Fruit fly (Drosophila melanogaster) whole organism, embryonic: ENCODE results near the gene ninaG.

Experiments
- Aef1 ChIP-seq: fragments of 200-800 bp; sonication (Bioruptor generic); IDR thresholded peaks from 3 replicates; pipeline ENCODE4 v1.3.6; 2022; ENCODE audit warnings: missing biosample characterization, missing genetic modification characterization
- Asciz ChIP-seq: fragments of 200-800 bp; sonication (Bioruptor generic); optimal IDR thresholded peaks from 2 replicates; lab custom pipeline; 2017; ENCODE audit warnings: missing biosample characterization, mild to moderate bottlenecking, missing genetic modification characterization, missing genetic modification reagents
- BtbVII ChIP-seq: fragments of 200-800 bp; sonication (Bioruptor generic); optimal IDR thresholded peaks from 3 replicates; lab custom pipeline; 2017; ENCODE audit warnings: missing biosample characterization, mild to moderate bottlenecking, missing genetic modification characterization
- CG11504 ChIP-seq: fragments of 200-800 bp; sonication (Bioruptor generic); optimal IDR thresholded peaks from 3 replicates; lab custom pipeline; 2019; ENCODE audit warnings: missing biosample characterization, mild to moderate bottlenecking, missing genetic modification characterization, moderate library complexity
- CG13424 ChIP-seq: fragments of 200-800 bp; sonication (Bioruptor generic); optimal IDR thresholded peaks from 2 replicates; lab custom pipeline; 2019; ENCODE audit warnings: missing biosample characterization, mild to moderate bottlenecking, missing genetic modification characterization, moderate library complexity
- CG13894 ChIP-seq: fragments of 200-800 bp; sonication (Bioruptor generic); optimal IDR thresholded peaks from 3 replicates; lab custom pipeline; 2018; ENCODE audit warnings: missing biosample characterization, mild to moderate bottlenecking, missing genetic modification characterization, moderate library complexity
- CG15601 ChIP-seq: fragments of 200-800 bp; sonication (Bioruptor generic); optimal IDR thresholded peaks from 3 replicates; lab custom pipeline; 2019; ENCODE audit warnings: missing biosample characterization, mild to moderate bottlenecking, missing genetic modification characterization, moderate library complexity
- CG15696 ChIP-seq: fragments of 200-800 bp; sonication (Bioruptor generic); optimal IDR thresholded peaks from 2 replicates; lab custom pipeline; 2019; ENCODE audit warnings: missing biosample characterization, mild to moderate bottlenecking, missing genetic modification characterization, moderate library complexity
- CG17359 ChIP-seq: fragments of 200-800 bp; sonication (Bioruptor generic); optimal IDR thresholded peaks from 3 replicates; lab custom pipeline; 2018; ENCODE audit warnings: missing biosample characterization, mild to moderate bottlenecking, missing genetic modification characterization, moderate library complexity
- CG17802 ChIP-seq: fragments of 200-800 bp; sonication (Bioruptor generic); optimal IDR thresholded peaks from 2 replicates; lab custom pipeline; 2018; ENCODE audit warnings: missing biosample characterization, mild to moderate bottlenecking, missing genetic modification characterization, moderate library complexity
- CG17912 ChIP-seq: fragments of 200-800 bp; sonication (Bioruptor generic); optimal IDR thresholded peaks from 2 replicates; lab custom pipeline; 2018; ENCODE audit warnings: missing biosample characterization, mild to moderate bottlenecking, missing genetic modification characterization
- CG18011 ChIP-seq: fragments of 200-800 bp; sonication (Bioruptor generic); optimal IDR thresholded peaks from 2 replicates; lab custom pipeline; 2017; ENCODE audit warnings: missing biosample characterization, missing genetic modification characterization, mild to moderate bottlenecking, moderate library complexity, missing genotype
- CG18764 ChIP-seq: fragments of 200-800 bp; sonication (Bioruptor generic); optimal IDR thresholded peaks from 3 replicates; lab custom pipeline; 2016; ENCODE audit warnings: missing biosample characterization, missing genetic modification characterization
- CG2678 ChIP-seq: fragments of 200-800 bp; sonication (Bioruptor generic); optimal IDR thresholded peaks from 3 replicates; lab custom pipeline; 2019; ENCODE audit warnings: missing biosample characterization, mild to moderate bottlenecking, missing genetic modification characterization, moderate library complexity
- CG30431 ChIP-seq: fragments of 200-800 bp; sonication (Bioruptor generic); optimal IDR thresholded peaks from 2 replicates; lab custom pipeline; 2017; ENCODE audit warnings: missing biosample characterization, missing genetic modification characterization
- CG34224 ChIP-seq: fragments of 200-800 bp; sonication (Bioruptor generic); IDR thresholded peaks from 3 replicates; pipeline ENCODE4 v1.3.6; 2022; ENCODE audit warnings: missing biosample characterization, missing genetic modification characterization; ENCODE audit not compliant: partially characterized antibody
- CG6272 ChIP-seq: fragments of 200-800 bp; sonication (Bioruptor generic); IDR thresholded peaks from 2 replicates; pipeline ENCODE4 v1.3.6; 2022; ENCODE audit warnings: missing biosample characterization, missing genetic modification characterization
- CG6791 ChIP-seq: fragments of 200-800 bp; sonication (Bioruptor generic); IDR thresholded peaks from 3 replicates; pipeline ENCODE4 v1.3.6; 2022; ENCODE audit warnings: missing biosample characterization, missing genetic modification characterization; ENCODE audit not compliant: partially characterized antibody
- CG7372 ChIP-seq: fragments of 200-800 bp; sonication (Bioruptor generic); IDR thresholded peaks from 2 replicates; pipeline ENCODE4 v1.3.6; 2022; ENCODE audit warnings: missing biosample characterization, missing genetic modification characterization
- CG9727 ChIP-seq: fragments of 200-800 bp; sonication (Bioruptor generic); optimal IDR thresholded peaks from 3 replicates; lab custom pipeline; 2017; ENCODE audit warnings: missing biosample characterization, mild to moderate bottlenecking, missing genetic modification characterization
- Dek ChIP-seq: fragments of 200-800 bp; sonication (Bioruptor generic); optimal IDR thresholded peaks from 3 replicates; lab custom pipeline; 2019; ENCODE audit warnings: missing biosample characterization, mild to moderate bottlenecking, missing genetic modification characterization, moderate library complexity
- Dll ChIP-seq: fragments of 200-800 bp; sonication (Bioruptor generic); IDR thresholded peaks from 4 replicates; pipeline ENCODE4 v1.3.6; 2022; ENCODE audit warnings: missing biosample characterization, missing genetic modification characterization; ENCODE audit not compliant: partially characterized antibody
- E2f1 ChIP-seq: fragments of 200-800 bp; sonication (Bioruptor generic); IDR thresholded peaks from 2 replicates; pipeline ENCODE4 v1.3.6; 2022; ENCODE audit warnings: missing biosample characterization, missing genetic modification characterization
- Eip74EF ChIP-seq, 2 experiments: fragments of 200-800 bp in 1 of 2; fragments of >200 bp in 1 of 2; sonication (Bioruptor generic) in 1 of 2; optimal IDR thresholded peaks; 2 replicates each; lab custom pipeline; 2017 to 2019; ENCODE audit warnings: missing biosample characterization in 2 of 2, missing genetic modification characterization in 2 of 2, mild to moderate bottlenecking in 1 of 2, moderate library complexity in 1 of 2
- Ets97D ChIP-seq: fragments of 200-800 bp; sonication (Bioruptor generic); optimal IDR thresholded peaks from 3 replicates; lab custom pipeline; 2016; ENCODE audit warnings: missing biosample characterization, missing genetic modification characterization
- GATAe ChIP-seq: fragments of 200-800 bp; sonication (Bioruptor generic); conservative IDR thresholded peaks from 2 replicates; pipeline ENCODE4 v1.3.6; 2022; ENCODE audit warnings: missing biosample characterization, missing genetic modification characterization
- Hey ChIP-seq: fragments of 200-800 bp; sonication (Bioruptor generic); optimal IDR thresholded peaks from 3 replicates; lab custom pipeline; 2018; ENCODE audit warnings: missing biosample characterization, mild to moderate bottlenecking, missing genetic modification characterization
- Hmr ChIP-seq: fragments of 200-800 bp; sonication (Bioruptor generic); optimal IDR thresholded peaks from 3 replicates; lab custom pipeline; 2017; ENCODE audit warnings: mild to moderate bottlenecking, missing biosample characterization, missing genetic modification reagents, missing genetic modification characterization
- Hsf ChIP-seq: fragments of 200-800 bp; sonication (Bioruptor generic); optimal IDR thresholded peaks from 3 replicates; lab custom pipeline; 2016; ENCODE audit warnings: missing biosample characterization, missing genetic modification characterization
- MTF-1 ChIP-seq: fragments of 200-800 bp; sonication (Bioruptor generic); optimal IDR thresholded peaks from 2 replicates; lab custom pipeline; 2018; ENCODE audit warnings: missing biosample characterization, mild to moderate bottlenecking, missing genetic modification characterization, borderline replicate concordance
- Stat92E ChIP-seq, 3 experiments: fragments of >200 bp in 2 of 3; fragments of 200-800 bp in 1 of 3; sonication (Bioruptor generic) in 1 of 3; optimal IDR thresholded peaks; 2 replicates each; lab custom pipeline; 2017 to 2019; ENCODE audit warnings: missing biosample characterization in 3 of 3, missing genetic modification characterization in 3 of 3, mild to moderate bottlenecking in 1 of 3, moderate library complexity in 1 of 3
- Taf1 ChIP-seq: fragments of 200-800 bp; sonication (Bioruptor generic); IDR thresholded peaks from 2 replicates; pipeline ENCODE4 v1.3.6; 2022; ENCODE audit warnings: missing biosample characterization, missing genetic modification characterization
- az2 ChIP-seq: fragments of 200-800 bp; sonication (Bioruptor generic); optimal IDR thresholded peaks from 3 replicates; lab custom pipeline; 2016; ENCODE audit warnings: missing biosample characterization, missing genetic modification characterization
- bsh ChIP-seq, 2 experiments: fragments of 200-800 bp; sonication (Bioruptor generic); optimal IDR thresholded peaks; 2 replicates each; lab custom pipeline; 2017 to 2018; ENCODE audit warnings: mild to moderate bottlenecking in 2 of 2, missing biosample characterization in 2 of 2, missing genetic modification characterization in 2 of 2, moderate library complexity in 1 of 2
- cas ChIP-seq: fragments of 200-800 bp; sonication (Bioruptor generic); IDR thresholded peaks from 2 replicates; pipeline ENCODE4 v1.3.6; 2022; ENCODE audit warnings: missing biosample characterization, missing genetic modification characterization
- crc ChIP-seq: fragments of 200-800 bp; sonication (Bioruptor generic); optimal IDR thresholded peaks from 2 replicates; lab custom pipeline; 2016; ENCODE audit warnings: missing biosample characterization, missing genetic modification characterization
- croc ChIP-seq: fragments of 200-800 bp; sonication (Bioruptor generic); conservative IDR thresholded peaks from 3 replicates; pipeline ENCODE4 v1.3.6; 2022; ENCODE audit warnings: missing biosample characterization, missing genetic modification characterization
- ftz-f1 ChIP-seq: fragments of 200-800 bp; sonication (Bioruptor generic); optimal IDR thresholded peaks from 2 replicates; lab custom pipeline; 2016; ENCODE audit warnings: missing biosample characterization, missing genetic modification characterization
- gce ChIP-seq: fragments of 200-800 bp; sonication (Bioruptor generic); IDR thresholded peaks from 3 replicates; pipeline ENCODE4 v1.3.6; 2022; ENCODE audit warnings: missing biosample characterization, missing genetic modification characterization
- jing ChIP-seq: fragments of 200-800 bp; sonication (Bioruptor generic); optimal IDR thresholded peaks from 2 replicates; lab custom pipeline; 2018; ENCODE audit warnings: missing biosample characterization, mild to moderate bottlenecking, missing genetic modification characterization
- kni ChIP-seq: fragments of 200-800 bp; sonication (Bioruptor generic); optimal IDR thresholded peaks from 3 replicates; lab custom pipeline; 2017; ENCODE audit warnings: mild to moderate bottlenecking, missing biosample characterization, missing genetic modification reagents, missing genetic modification characterization
- lola ChIP-seq, 3 experiments: fragments of >200 bp in 2 of 3; fragments of 200-800 bp in 1 of 3; sonication (Bioruptor generic) in 1 of 3; optimal IDR thresholded peaks; 2 replicates each; lab custom pipeline; 2017 to 2019; ENCODE audit warnings: missing biosample characterization in 3 of 3, missing genetic modification characterization in 3 of 3, mild to moderate bottlenecking in 1 of 3, moderate library complexity in 1 of 3
- luna ChIP-seq: fragments of 200-800 bp; sonication (Bioruptor generic); optimal IDR thresholded peaks from 2 replicates; lab custom pipeline; 2016; ENCODE audit warnings: missing biosample characterization, missing genetic modification characterization
- otp ChIP-seq: fragments of 200-800 bp; sonication (Bioruptor generic); IDR thresholded peaks from 3 replicates; pipeline ENCODE4, ENCODE4 v1.3.6; 2022; ENCODE audit warnings: missing biosample characterization, missing genetic modification characterization
- prd ChIP-seq, 3 experiments: fragments of >200 bp in 2 of 3; fragments of 200-800 bp in 1 of 3; sonication (Bioruptor generic) in 1 of 3; optimal IDR thresholded peaks in 2 of 3; IDR thresholded peaks in 1 of 3; 2 replicates in 2 of 3; 3 replicates in 1 of 3; pipeline versions ENCODE4 v1.3.6 to Lab custom; 2017 to 2022; ENCODE audit warnings: missing biosample characterization in 1 of 3, missing genetic modification characterization in 1 of 3
- pum ChIP-seq: fragments of 200-800 bp; sonication (Bioruptor generic); optimal IDR thresholded peaks from 2 replicates; lab custom pipeline; 2016; ENCODE audit warnings: missing biosample characterization, missing genetic modification characterization
- sens-2 ChIP-seq: fragments of 200-800 bp; sonication (Bioruptor generic); IDR thresholded peaks from 2 replicates; pipeline ENCODE4 v1.3.6; 2022; ENCODE audit warnings: missing biosample characterization, missing genetic modification characterization
- so ChIP-seq: fragments of 200-800 bp; sonication (Bioruptor generic); IDR thresholded peaks from 3 replicates; pipeline ENCODE4 v1.3.6; 2022; ENCODE audit warnings: missing biosample characterization, missing genetic modification characterization
- ttk ChIP-seq: fragments of 200-800 bp; sonication (Bioruptor generic); IDR thresholded peaks from 2 replicates; pipeline ENCODE4 v2.1.2; 2022; ENCODE audit warnings: missing biosample characterization, missing genetic modification characterization
- tx ChIP-seq: fragments of 200-800 bp; sonication (Bioruptor generic); optimal IDR thresholded peaks from 2 replicates; lab custom pipeline; 2016; ENCODE audit warnings: missing biosample characterization, missing genetic modification characterization

Gene ninaG

DNA sequence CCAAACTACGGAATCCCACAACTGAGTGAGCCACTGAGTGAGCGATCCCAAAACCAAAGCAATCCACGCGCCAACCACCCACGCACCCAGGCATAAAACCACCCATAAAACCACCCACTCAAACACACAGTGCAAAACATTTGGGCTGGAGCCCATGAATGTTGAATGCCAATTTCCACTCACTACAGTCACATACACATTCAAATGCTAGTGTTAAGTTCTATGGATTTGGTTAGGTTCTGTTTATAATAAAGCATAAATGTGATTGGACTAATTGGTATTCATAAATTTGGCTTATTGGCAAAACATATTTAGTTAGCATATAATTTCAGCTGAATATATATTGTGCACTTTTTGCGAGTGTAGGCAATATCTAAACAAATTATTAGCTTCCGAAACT lies 48.3 kb upstream of the ninaG start (continued):
- TF ChIP-seq croc (GFP tag; lab: Robert Waterston, UW) (no peak), otp (GFP tag; lab: Robert Waterston, UW) (no peak), CG17912 (GFP tag; lab: Kevin White, UChicago) (no peak), Ets97D (GFP tag; lab: Kevin White, UChicago) (no peak), pum (GFP tag; lab: Kevin White, UChicago) (no peak), E2f1 (GFP tag; lab: Robert Waterston, UW) (no peak), BtbVII (GFP tag; lab: Kevin White, UChicago) (peak; percentile 19), CG13424 (tag; lab: Kevin White, UChicago) (no peak), prd (optimal IDR thresholded peaks at IDR 0.05; lab: Kevin White, UChicago) (no peak), prd (GFP tag; IDR thresholded peaks at IDR 0.05; lab: Robert Waterston, UW) (no peak), Taf1 (GFP tag; lab: Robert Waterston, UW) (no peak), cas (no peak), GATAe (GFP tag; lab: Robert Waterston, UW) (no peak), MTF-1 (no peak), CG6272 (GFP tag; lab: Robert Waterston, UW) (no peak), CG34224 (GFP tag; lab: Robert Waterston, UW) (no peak), CG9727 (GFP tag; lab: Kevin White, UChicago) (no peak), CG7372 (GFP tag; lab: Robert Waterston, UW) (no peak), CG15696 (tag; lab: Kevin White, UChicago) (no peak), az2 (GFP tag; lab: Kevin White, UChicago) (no peak), Eip74EF (GFP tag; optimal IDR thresholded peaks at IDR 0.05; lab: Kevin White, UChicago) (no peak), Dek (tag; lab: Kevin White, UChicago) (no peak), Aef1 (GFP tag; lab: Robert Waterston, UW) (no peak), CG15601 (no peak), Asciz (no peak), luna (GFP tag; lab: Kevin White, UChicago) (no peak), jing (GFP tag; lab: Kevin White, UChicago) (no peak), Hmr (GFP tag; lab: Kevin White, UChicago) (peak; percentile 31), CG18764 (GFP tag; lab: Kevin White, UChicago) (no peak), Hey (no peak), Stat92E (GFP tag; optimal IDR thresholded peaks at IDR 0.05; lab: Kevin White, UChicago) (no peak), CG17802 (tag; lab: Kevin White, UChicago) (no peak), CG17359 (tag; lab: Kevin White, UChicago) (no peak), crc (GFP tag; lab: Kevin White, UChicago) (no peak), Hsf (GFP tag; lab: Kevin White, UChicago) (peak; percentile 3), CG6791 (no peak), tx (GFP tag; lab: Kevin White, UChicago) (no peak), bsh (GFP tag; optimal IDR thresholded peaks at IDR 0.05; lab: Kevin White, UChicago) (no peak), sens-2 (no peak), ftz-f1 (no peak), CG13894 (no peak), gce (no peak), CG11504 (tag; lab: Kevin White, UChicago) (peak; percentile 34), ttk (GFP tag; lab: Robert Waterston, UW) (no peak), CG2678 (tag; lab: Kevin White, UChicago) (peak; percentile 43), Dll (no peak), CG18011 (GFP tag; lab: Kevin White, UChicago) (no peak), kni (no peak), lola (GFP tag; optimal IDR thresholded peaks at IDR 0.05; lab: Kevin White, UChicago) (no peak), CG30431 (GFP tag; lab: Kevin White, UChicago) (no peak), so (GFP tag; lab: Robert Waterston, UW) (no peak)
